Worm (Caenorhabditis elegans): ENCODE measurements around the gene C50B8.5.

ce11 chrV:13625517-13626097, 44.8 kb downstream of the C50B8.5 start, which contains the start of the genes nduv-2 and F53F4.12:
- TF ChIP-seq ama-1 (optimal IDR thresholded peaks at IDR 0.05) = no peak
- TF ChIP-seq ceh-36 (tag; optimal IDR thresholded peaks at IDR 0.05) = no peak
- TF ChIP-seq tra-4 (tag; optimal IDR thresholded peaks at IDR 0.05) = no peak
- TF ChIP-seq B0310.2 (tag; optimal IDR thresholded peaks at IDR 0.05) = no peak
- TF ChIP-seq sea-1 (GFP tag; conservative IDR thresholded peaks at IDR 0.05) = no peak
- TF ChIP-seq flt-1 (GFP tag; IDR thresholded peaks at IDR 0.05) = no peak
